Worm (Caenorhabditis elegans): Measurements from ENCODE around the gene rpia-1.

DNA sequence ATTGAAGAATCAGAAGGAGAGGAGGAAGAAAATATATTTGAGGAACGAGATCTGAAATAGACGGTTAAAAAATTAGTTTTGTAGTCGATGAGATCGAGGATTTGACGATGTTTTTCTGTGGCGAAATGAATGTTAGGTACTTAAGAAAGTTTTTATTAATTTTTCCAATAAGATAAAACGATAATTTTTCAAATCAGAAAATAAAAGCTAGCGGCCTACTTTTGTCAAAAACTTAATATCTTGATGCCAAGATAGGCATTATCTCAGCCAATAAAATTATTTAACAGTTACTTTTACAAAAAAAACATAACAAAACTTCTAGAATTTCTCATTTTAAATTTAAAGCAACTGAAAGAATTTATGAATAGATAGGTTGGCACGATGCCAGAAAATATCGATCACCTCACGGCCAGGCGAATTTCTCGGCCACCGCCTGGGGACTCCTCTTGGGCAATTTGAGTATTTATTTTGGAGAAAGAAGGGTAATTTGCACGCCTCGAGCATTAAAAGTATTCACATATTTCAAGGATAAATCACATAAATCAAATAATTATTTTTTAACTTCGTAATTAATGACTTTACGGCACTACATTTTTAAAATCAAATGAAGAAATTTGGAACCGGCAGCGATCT is 35.1 kb upstream of the rpia-1 start, which contains the start of gene fubl-2:
- TF ChIP-seq unc-62 (GFP tag; optimal IDR thresholded peaks at IDR 0.05) (no peak), pha-4 (tag; optimal IDR thresholded peaks at IDR 0.05) (no peak), mab-5 (tag; optimal IDR thresholded peaks at IDR 0.05) (no peak), ztf-11 (tag; optimal IDR thresholded peaks at IDR 0.05) (no peak), ces-1 (GFP tag; optimal IDR thresholded peaks at IDR 0.05) (peak; percentile 4), mep-1 (tag; optimal IDR thresholded peaks at IDR 0.05) (peak; percentile 27), bed-3 (GFP tag; optimal IDR thresholded peaks at IDR 0.05) (no peak), nhr-12 (tag; optimal IDR thresholded peaks at IDR 0.05) (no peak), unc-120 (tag; optimal IDR thresholded peaks at IDR 0.05; ENCODE audit: poor library complexity, severe bottlenecking) (no peak), cnd-1 (tag; optimal IDR thresholded peaks at IDR 0.05) (no peak)
